Worm (Caenorhabditis elegans) whole organism, late embryonic: ENCODE results near the gene C01G5.25.

ENCODE experiments used
- C08G9.2 ChIP-seq: sonication (generic microtip); optimal IDR thresholded peaks from 2 replicates; lab custom pipeline; 2016; ENCODE audit warnings: mild to moderate bottlenecking, missing genetic modification characterization, moderate library complexity, missing compliant biosample characterization
- C38D4.7 ChIP-seq: fragments of 200-800 bp; sonication (Bioruptor generic); optimal IDR thresholded peaks from 2 replicates; lab custom pipeline; 2018; ENCODE audit warnings: mild to moderate bottlenecking, missing genetic modification characterization, moderate library complexity, missing compliant biosample characterization
- K02D7.2 ChIP-seq: sonication (generic microtip); optimal IDR thresholded peaks from 2 replicates; lab custom pipeline; 2017; ENCODE audit warnings: mild to moderate bottlenecking, missing genetic modification characterization, missing compliant biosample characterization
- K09A11.1 ChIP-seq: sonication (generic microtip); optimal IDR thresholded peaks from 2 replicates; lab custom pipeline; 2017; ENCODE audit warnings: antibody characterized with exemption, mild to moderate bottlenecking, missing genetic modification characterization, missing compliant biosample characterization; ENCODE audit not compliant: insufficient read depth
- T23F11.4 ChIP-seq: fragments of 200-800 bp; sonication (Bioruptor generic); optimal IDR thresholded peaks from 2 replicates; lab custom pipeline; 2018; ENCODE audit warnings: mild to moderate bottlenecking, missing genetic modification characterization, missing compliant biosample characterization
- Y22D7AL.16 ChIP-seq: sonication (generic microtip); optimal IDR thresholded peaks from 2 replicates; lab custom pipeline; 2016; ENCODE audit warnings: missing genetic modification characterization, missing compliant biosample characterization
- ahr-1 ChIP-seq: sonication (generic microtip); optimal IDR thresholded peaks from 2 replicates; lab custom pipeline; 2016; ENCODE audit warnings: missing genetic modification characterization, missing compliant biosample characterization
- ceh-14 ChIP-seq: sonication (generic microtip); optimal IDR thresholded peaks from 2 replicates; lab custom pipeline; 2016; ENCODE audit warnings: missing genotype, missing genetic modification characterization, missing compliant biosample characterization
- ceh-18 ChIP-seq: sonication (generic microtip); optimal IDR thresholded peaks from 2 replicates; lab custom pipeline; 2016; ENCODE audit warnings: missing genetic modification characterization, missing compliant biosample characterization
- ceh-19 ChIP-seq: fragments of 200-800 bp; sonication (Bioruptor generic); optimal IDR thresholded peaks from 2 replicates; lab custom pipeline; 2018; ENCODE audit warnings: mild to moderate bottlenecking, missing genetic modification characterization, missing compliant biosample characterization
- ceh-30 ChIP-seq: fragments of 150-350 bp; optimal IDR thresholded peaks from 2 replicates; lab custom pipeline; 2014; ENCODE audit warnings: missing biosample characterization, missing genetic modification characterization
- ceh-31 ChIP-seq: sonication (generic microtip); optimal IDR thresholded peaks from 2 replicates; lab custom pipeline; 2016; ENCODE audit warnings: missing genetic modification characterization, missing compliant biosample characterization
- ceh-34 ChIP-seq: sonication (generic microtip); optimal IDR thresholded peaks from 2 replicates; lab custom pipeline; 2016; ENCODE audit warnings: mild to moderate bottlenecking, missing genetic modification characterization, missing compliant biosample characterization
- ceh-45 ChIP-seq: fragments of 200-800 bp; sonication (Bioruptor generic); IDR thresholded peaks from 2 replicates; pipeline ENCODE4 v1.3.6; 2022; ENCODE audit warnings: missing genetic modification reagents, missing genetic modification characterization, missing compliant biosample characterization
- ceh-6 ChIP-seq: fragments of 200-800 bp; sonication (Bioruptor generic); optimal IDR thresholded peaks from 2 replicates; lab custom pipeline; 2018; ENCODE audit warnings: mild to moderate bottlenecking, missing genetic modification characterization, missing compliant biosample characterization
- ceh-9 ChIP-seq: sonication (generic microtip); optimal IDR thresholded peaks from 2 replicates; lab custom pipeline; 2016; ENCODE audit warnings: mild to moderate bottlenecking, missing genetic modification characterization, inconsistent platforms, missing compliant biosample characterization
- che-1 ChIP-seq: sonication (generic microtip); optimal IDR thresholded peaks from 2 replicates; lab custom pipeline; 2016; ENCODE audit warnings: mild to moderate bottlenecking, missing genetic modification characterization, missing compliant biosample characterization
- dmd-4 ChIP-seq: sonication (generic microtip); optimal IDR thresholded peaks from 2 replicates; lab custom pipeline; 2016; ENCODE audit warnings: borderline replicate concordance, missing genetic modification characterization, missing compliant biosample characterization
- dve-1 ChIP-seq: sonication (generic microtip); optimal IDR thresholded peaks from 2 replicates; lab custom pipeline; 2017; ENCODE audit warnings: antibody characterized with exemption, mild to moderate bottlenecking, missing genetic modification characterization, missing compliant biosample characterization
- elt-2 ChIP-seq: sonication (generic microtip); optimal IDR thresholded peaks from 2 replicates; lab custom pipeline; 2016; ENCODE audit warnings: missing genetic modification reagents, missing genetic modification characterization, missing compliant biosample characterization
- elt-4 ChIP-seq: sonication (generic microtip); optimal IDR thresholded peaks from 2 replicates; lab custom pipeline; 2016; ENCODE audit warnings: missing genetic modification characterization, missing compliant biosample characterization
- eyg-1 ChIP-seq: sonication (generic microtip); optimal IDR thresholded peaks from 2 replicates; lab custom pipeline; 2016; ENCODE audit warnings: missing genotype, missing genetic modification characterization, missing compliant biosample characterization
- fax-1 ChIP-seq: sonication (generic microtip); optimal IDR thresholded peaks from 2 replicates; lab custom pipeline; 2016; ENCODE audit warnings: missing genotype, missing genetic modification characterization, missing compliant biosample characterization
- gmeb-2 ChIP-seq: sonication (generic microtip); optimal IDR thresholded peaks from 2 replicates; lab custom pipeline; 2016; ENCODE audit warnings: missing genetic modification characterization, inconsistent platforms, missing compliant biosample characterization
- hlh-13 ChIP-seq: fragments of 200-800 bp; sonication (Bioruptor generic); optimal IDR thresholded peaks from 2 replicates; lab custom pipeline; 2018; ENCODE audit warnings: mild to moderate bottlenecking, missing genetic modification characterization, missing compliant biosample characterization
- hlh-15 ChIP-seq: sonication (generic microtip); optimal IDR thresholded peaks from 2 replicates; lab custom pipeline; 2016; ENCODE audit warnings: missing genetic modification characterization, missing compliant biosample characterization
- hlh-8 ChIP-seq: sonication (generic microtip); optimal IDR thresholded peaks from 2 replicates; lab custom pipeline; 2016; ENCODE audit warnings: missing genotype, missing genetic modification characterization, missing compliant biosample characterization
- lim-6 ChIP-seq: sonication (generic microtip); optimal IDR thresholded peaks from 2 replicates; lab custom pipeline; 2016; ENCODE audit warnings: missing genetic modification characterization, missing compliant biosample characterization
- lin-11 ChIP-seq: fragments of 200-800 bp; sonication (Bioruptor generic); optimal IDR thresholded peaks from 2 replicates; lab custom pipeline; 2018; ENCODE audit warnings: mild to moderate bottlenecking, missing genetic modification characterization, missing compliant biosample characterization
- madf-2 ChIP-seq: sonication (generic microtip); optimal IDR thresholded peaks from 2 replicates; lab custom pipeline; 2017; ENCODE audit warnings: missing genetic modification characterization, missing compliant biosample characterization
- nfya-1 ChIP-seq: sonication (generic microtip); optimal IDR thresholded peaks from 2 replicates; lab custom pipeline; 2017; ENCODE audit warnings: missing genetic modification characterization, mild to moderate bottlenecking, missing compliant biosample characterization, antibody characterized with exemption, moderate library complexity
- nhr-232 ChIP-seq: sonication (generic microtip); optimal IDR thresholded peaks from 2 replicates; lab custom pipeline; 2016; ENCODE audit warnings: missing genetic modification characterization, missing compliant biosample characterization
- odd-2 ChIP-seq: sonication (generic microtip); optimal IDR thresholded peaks from 2 replicates; lab custom pipeline; 2017; ENCODE audit warnings: antibody characterized with exemption, mild to moderate bottlenecking, missing genetic modification characterization, missing compliant biosample characterization
- pat-9 ChIP-seq: fragments of 200-800 bp; sonication (Bioruptor generic); optimal IDR thresholded peaks from 2 replicates; lab custom pipeline; 2018; ENCODE audit warnings: mild to moderate bottlenecking, missing genetic modification characterization, moderate library complexity, missing compliant biosample characterization
- pax-1 ChIP-seq: fragments of 150-350 bp; optimal IDR thresholded peaks from 2 replicates; lab custom pipeline; 2014; ENCODE audit warnings: missing biosample characterization, missing genetic modification characterization
- pha-2 ChIP-seq: sonication (generic microtip); optimal IDR thresholded peaks from 2 replicates; lab custom pipeline; 2017; ENCODE audit warnings: mild to moderate bottlenecking, missing genetic modification characterization, missing compliant biosample characterization
- pqm-1 ChIP-seq: sonication (generic microtip); optimal IDR thresholded peaks from 2 replicates; lab custom pipeline; 2016; ENCODE audit warnings: missing genetic modification characterization, missing compliant biosample characterization
- pros-1 ChIP-seq: fragments of 150-350 bp; optimal IDR thresholded peaks from 2 replicates; lab custom pipeline; 2014; ENCODE audit warnings: missing biosample characterization, missing genetic modification reagents, missing genetic modification characterization
- ref-2 ChIP-seq: sonication (generic microtip); optimal IDR thresholded peaks from 2 replicates; lab custom pipeline; 2016; ENCODE audit warnings: missing genetic modification characterization, missing compliant biosample characterization
- rnt-1 ChIP-seq: sonication (generic microtip); optimal IDR thresholded peaks from 2 replicates; lab custom pipeline; 2016; ENCODE audit warnings: missing genetic modification characterization, missing compliant biosample characterization
- sdc-2 ChIP-seq: sonication (generic microtip); optimal IDR thresholded peaks from 2 replicates; lab custom pipeline; 2016; ENCODE audit warnings: missing genotype, missing genetic modification characterization, missing compliant biosample characterization
- sox-4 ChIP-seq: sonication (generic microtip); optimal IDR thresholded peaks from 2 replicates; lab custom pipeline; 2017; ENCODE audit warnings: mild to moderate bottlenecking, missing genetic modification characterization, inconsistent platforms, missing compliant biosample characterization
- syd-9 ChIP-seq: sonication (generic microtip); optimal IDR thresholded peaks from 2 replicates; lab custom pipeline; 2016; ENCODE audit warnings: mild to moderate bottlenecking, missing genetic modification characterization, moderate library complexity, missing compliant biosample characterization
- tbx-2 ChIP-seq: sonication (generic microtip); optimal IDR thresholded peaks from 2 replicates; lab custom pipeline; 2016; ENCODE audit warnings: missing genetic modification characterization, missing compliant biosample characterization
- ttx-3 ChIP-seq: sonication (generic microtip); optimal IDR thresholded peaks from 2 replicates; lab custom pipeline; 2016; ENCODE audit warnings: missing genetic modification reagents, missing genetic modification characterization, missing compliant biosample characterization
- unc-3 ChIP-seq, 2 experiments: fragments of 200-800 bp in 1 of 2; sonication (Bioruptor generic) in 1 of 2; sonication (generic microtip) in 1 of 2; conservative IDR thresholded peaks in 1 of 2; optimal IDR thresholded peaks in 1 of 2; 2 replicates each; pipeline versions ENCODE4 v1.3.6 to Lab custom; 2016 to 2022; ENCODE audit warnings: missing compliant biosample characterization in 2 of 2, missing genetic modification characterization in 2 of 2, missing genetic modification reagents in 1 of 2
- zip-5 ChIP-seq: sonication (generic microtip); optimal IDR thresholded peaks from 2 replicates; lab custom pipeline; 2016; ENCODE audit warnings: missing genetic modification characterization, missing compliant biosample characterization
- ztf-16 ChIP-seq: sonication (generic microtip); optimal IDR thresholded peaks from 2 replicates; lab custom pipeline; 2017; ENCODE audit warnings: missing genetic modification characterization, missing compliant biosample characterization

The C01G5.25 gene

DNA sequence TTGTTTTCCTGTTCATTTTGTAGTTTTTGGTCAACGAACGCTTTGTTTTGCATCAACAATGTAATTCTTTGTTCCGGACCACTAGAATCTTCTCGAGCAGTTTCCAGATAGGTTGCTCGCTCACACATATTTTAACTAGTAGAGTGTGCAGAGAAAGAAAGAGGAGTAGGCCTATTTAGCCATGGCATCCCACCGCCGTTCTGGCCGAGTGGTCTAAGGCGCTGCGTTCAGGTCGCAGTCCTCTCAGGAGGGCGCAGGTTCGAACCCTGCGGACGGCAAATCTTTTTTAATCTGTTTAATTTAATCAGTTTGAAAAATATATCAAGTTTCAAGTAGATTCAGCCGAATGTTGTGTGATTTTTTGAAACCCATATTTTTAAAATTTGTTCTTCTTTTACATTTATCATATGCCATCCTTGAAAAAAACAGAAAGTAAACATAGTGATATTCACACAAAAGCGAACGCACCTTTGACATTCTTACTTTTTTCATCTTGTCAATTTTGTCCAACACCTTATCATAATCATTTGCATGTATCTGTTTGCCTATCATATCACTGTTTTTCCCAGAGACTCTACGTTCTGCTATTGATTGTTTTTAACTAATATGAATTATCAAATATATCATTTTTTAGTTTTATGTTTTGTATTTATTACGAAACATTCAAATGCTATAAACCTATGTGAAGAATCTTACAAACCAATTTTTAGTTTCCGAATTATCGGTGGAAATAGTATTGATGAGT is 15.3 kb downstream of the C01G5.25 start, which contains the start of gene try-3:
try-3 (plus strand) TSS at position 532 of the 745 bp plus-strand sequence.
- TF ChIP-seq madf-2 (no peak), ahr-1 (peak; percentile 16), ceh-18 (tag; lab: Kevin White, UChicago) (peak; percentile 17), hlh-13 (GFP tag; lab: Kevin White, UChicago) (peak; percentile 16), pqm-1 (peak; percentile 26), ceh-34 (tag; lab: Kevin White, UChicago) (peak; percentile 24), Y22D7AL.16 (no peak), dmd-4 (no peak), gmeb-2 (tag; lab: Kevin White, UChicago) (peak; percentile 51), eyg-1 (tag; lab: Kevin White, UChicago) (peak; percentile 36), lin-11 (peak; percentile 56), ceh-9 (tag; lab: Kevin White, UChicago) (no peak), T23F11.4 (GFP tag; lab: Kevin White, UChicago) (peak; percentile 60), che-1 (tag; lab: Kevin White, UChicago) (peak; percentile 59), ceh-6 (peak; percentile 58), pat-9 (tag; lab: Kevin White, UChicago) (peak; percentile 50), K02D7.2 (tag; lab: Kevin White, UChicago) (peak; percentile 2), nfya-1 (tag; lab: Kevin White, UChicago) (peak; percentile 58), sdc-2 (tag; lab: Kevin White, UChicago) (peak; percentile 14), lim-6 (tag; lab: Kevin White, UChicago) (no peak), ceh-30 (tag; lab: Kevin White, UChicago) (peak; percentile 7), rnt-1 (tag; lab: Kevin White, UChicago) (no peak), ceh-14 (tag; lab: Kevin White, UChicago) (peak; percentile 41), pha-2 (tag; lab: Kevin White, UChicago) (peak; percentile 47), unc-3 (GFP tag; conservative IDR thresholded peaks at IDR 0.05; lab: Robert Waterston, UW) (peak; percentile 43; the same call in 1 of the 2 replicates), unc-3 (tag; optimal IDR thresholded peaks at IDR 0.05; lab: Kevin White, UChicago) (peak; percentile 31), tbx-2 (peak; percentile 49), hlh-8 (tag; lab: Kevin White, UChicago) (peak; percentile 5), dve-1 (peak; percentile 68), syd-9 (tag; lab: Kevin White, UChicago) (peak; percentile 32), C08G9.2 (tag; lab: Kevin White, UChicago) (peak; percentile 17), pros-1 (tag; lab: Kevin White, UChicago) (peak; percentile 23), K09A11.1 (tag; lab: Kevin White, UChicago) (peak; percentile 24), elt-2 (peak; percentile 77), nhr-232 (tag; lab: Kevin White, UChicago) (peak; percentile 53), odd-2 (peak; percentile 25), hlh-15 (tag; lab: Kevin White, UChicago) (no peak), ref-2 (tag; lab: Kevin White, UChicago) (peak; percentile 43), ceh-45 (GFP tag; lab: Robert Waterston, UW) (no peak), elt-4 (tag; lab: Kevin White, UChicago) (no peak), ttx-3 (tag; lab: Kevin White, UChicago) (peak; percentile 42), sox-4 (tag; lab: Kevin White, UChicago) (peak; percentile 55), C38D4.7 (peak; percentile 34), ceh-31 (tag; lab: Kevin White, UChicago) (peak; percentile 71), fax-1 (tag; lab: Kevin White, UChicago) (peak; percentile 20), ztf-16 (tag; lab: Kevin White, UChicago) (peak; percentile 67), zip-5 (peak; percentile 22), pax-1 (tag; lab: Kevin White, UChicago) (no peak), ceh-19 (GFP tag; lab: Kevin White, UChicago) (peak; percentile 52)
- TF ChIP-seq, all 69 proteins: peak for 38
